Worm (Caenorhabditis elegans): ENCODE results near the gene C05B5.8.

The C05B5.8 gene

DNA sequence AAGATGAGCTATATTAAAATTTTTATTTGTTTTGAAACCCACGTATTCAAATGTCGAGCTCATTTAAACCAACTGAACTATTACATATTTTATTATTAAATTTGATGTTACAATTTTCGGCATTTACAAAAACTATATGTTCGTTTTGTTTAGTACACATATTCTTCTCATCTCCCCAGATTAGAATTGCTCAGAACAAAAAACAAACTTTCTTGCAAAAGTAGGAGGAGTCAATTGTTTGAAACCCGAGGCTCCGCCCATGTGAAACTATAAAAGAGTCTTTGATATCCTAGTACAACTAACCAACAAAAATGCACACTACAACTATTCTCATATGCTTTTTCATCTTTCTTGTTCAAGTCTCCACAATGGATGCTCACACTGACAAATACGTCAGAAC is 19.4 kb upstream of the C05B5.8 start, which contains the start of gene ins-22:
ins-22 (plus strand) TSS at position 301 of the 400 bp plus-strand sequence.
- TF ChIP-seq nhr-48 (tag; optimal IDR thresholded peaks at IDR 0.05) (no peak), nhr-42 (GFP tag; IDR thresholded peaks at IDR 0.05) (no peak), ama-1 (optimal IDR thresholded peaks at IDR 0.05) (no peak), mxl-3 (GFP tag; optimal IDR thresholded peaks at IDR 0.05) (no peak), cey-2 (tag; optimal IDR thresholded peaks at IDR 0.05; ENCODE audit: borderline replicate concordance, insufficient read depth) (no peak), nhr-102 (tag; optimal IDR thresholded peaks at IDR 0.05) (no peak), fos-1 (tag; optimal IDR thresholded peaks at IDR 0.05) (no peak), duxl-1 (tag; optimal IDR thresholded peaks at IDR 0.05; ENCODE audit: poor library complexity) (no peak), dmd-9 (GFP tag; IDR thresholded peaks at IDR 0.05) (no peak), F37D6.2 (tag; optimal IDR thresholded peaks at IDR 0.05) (no peak), ZK546.5 (tag; optimal IDR thresholded peaks at IDR 0.05) (no peak), T26A8.4 (GFP tag; IDR thresholded peaks at IDR 0.05) (no peak), snpc-1.2 (GFP tag; IDR thresholded peaks at IDR 0.05) (no peak), egl-43 (GFP tag; IDR thresholded peaks at IDR 0.05) (no peak), jun-1 (tag; optimal IDR thresholded peaks at IDR 0.05) (no peak), nhr-25 (tag; optimal IDR thresholded peaks at IDR 0.05; ENCODE audit: borderline replicate concordance, insufficient read depth) (no peak), ceh-32 (tag; optimal IDR thresholded peaks at IDR 0.05; ENCODE audit: poor library complexity) (no peak), zfp-2 (tag; optimal IDR thresholded peaks at IDR 0.05) (no peak)

DNA sequence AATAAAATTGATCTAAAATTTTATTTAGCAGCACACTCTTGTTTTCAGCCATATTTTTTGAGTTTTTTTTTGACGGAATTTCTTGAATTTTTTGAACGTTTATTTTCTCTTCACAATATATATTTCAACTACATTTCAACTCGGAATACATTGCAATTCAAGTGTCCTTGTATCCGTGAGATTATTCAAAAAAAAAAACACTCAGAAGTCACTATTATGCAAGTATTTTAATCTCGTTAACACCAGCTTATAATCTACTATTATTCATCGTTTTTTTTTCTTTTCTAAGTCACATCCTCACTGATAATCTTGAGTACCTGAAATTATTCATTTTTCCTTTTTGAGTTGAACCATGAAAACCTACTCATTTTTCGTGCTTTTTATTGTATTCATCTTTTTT is 16.9 kb upstream of the C05B5.8 start, which contains the start of gene ins-21:
ins-21 (plus strand) TSS at position 301 of the 400 bp plus-strand sequence.
- no peak for TF ChIP-seq unc-62 (GFP tag; optimal IDR thresholded peaks at IDR 0.05 in 1 of 2)
- TF ChIP-seq unc-62 (tag; optimal IDR thresholded peaks at IDR 0.05) = no peak
- TF ChIP-seq madf-9 (GFP tag; conservative IDR thresholded peaks at IDR 0.05) = no peak
- TF ChIP-seq snpc-1.2 (GFP tag; IDR thresholded peaks at IDR 0.05) = no peak
- no peak for TF ChIP-seq mdt-29 (GFP tag; IDR thresholded peaks at IDR 0.05)
- no peak for TF ChIP-seq php-3 (GFP tag; IDR thresholded peaks at IDR 0.05)
- TF ChIP-seq nhr-42 (GFP tag; IDR thresholded peaks at IDR 0.05) = no peak
- TF ChIP-seq unc-39 (tag; optimal IDR thresholded peaks at IDR 0.05) = no peak
- no peak for TF ChIP-seq spr-3 (GFP tag; optimal IDR thresholded peaks at IDR 0.05)
- no peak for TF ChIP-seq nhr-10 (tag; optimal IDR thresholded peaks at IDR 0.05)
- TF ChIP-seq zfp-3 (GFP tag; conservative IDR thresholded peaks at IDR 0.05) = no peak
- no peak for TF ChIP-seq daf-12 (tag; optimal IDR thresholded peaks at IDR 0.05)
- no peak for TF ChIP-seq nhr-41 (GFP tag; IDR thresholded peaks at IDR 0.05)
- TF ChIP-seq nhr-11 (tag; optimal IDR thresholded peaks at IDR 0.05) = no peak
- no peak for TF ChIP-seq ceh-32 (tag; optimal IDR thresholded peaks at IDR 0.05; ENCODE audit: poor library complexity)
- TF ChIP-seq gei-8 (GFP tag; optimal IDR thresholded peaks at IDR 0.05) = no peak
- no peak for TF ChIP-seq zfp-2 (tag; optimal IDR thresholded peaks at IDR 0.05)
- no peak for TF ChIP-seq daf-16 (GFP tag; optimal IDR thresholded peaks at IDR 0.05)
- no peak for TF ChIP-seq daf-16 (tag; optimal IDR thresholded peaks at IDR 0.05)
- no peak for TF ChIP-seq Y75B8A.6 (GFP tag; IDR thresholded peaks at IDR 0.05)
- TF ChIP-seq ZK337.2 (GFP tag; IDR thresholded peaks at IDR 0.05) = no peak

DNA sequence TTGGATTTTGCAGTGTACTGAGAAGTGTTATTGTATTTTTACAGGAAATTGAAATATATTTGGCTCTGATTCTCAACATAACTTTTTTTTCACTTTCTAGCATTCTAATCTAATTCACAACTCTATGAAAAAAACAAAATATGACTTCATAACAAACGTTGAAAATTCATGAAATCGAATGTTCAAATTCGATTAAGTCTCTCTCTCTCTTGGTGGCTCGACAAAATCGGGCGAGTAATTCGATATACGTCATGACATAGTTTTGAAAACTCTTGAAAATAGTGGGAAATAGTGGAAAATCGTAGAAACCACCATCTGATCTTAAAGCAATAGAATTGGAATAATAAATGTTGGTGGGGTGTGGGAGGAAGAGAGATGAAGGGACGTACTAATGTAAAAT is 11.4 kb upstream of the C05B5.8 start:
- TF ChIP-seq snpc-4 (tag; optimal IDR thresholded peaks at IDR 0.05) (no peak), sdz-12 (GFP tag; optimal IDR thresholded peaks at IDR 0.05) (no peak), ceh-44 (GFP tag; IDR thresholded peaks at IDR 0.05) (no peak), ceh-82 (tag; optimal IDR thresholded peaks at IDR 0.05) (no peak), F10B5.3 (tag; optimal IDR thresholded peaks at IDR 0.05) (no peak)
